Worm (Caenorhabditis elegans) whole organism, young adult: Measurements from ENCODE around the gene cyp-33E2.
A peak's percentile ranks its signal among the peaks of the same experiment; 100 is the strongest.

ENCODE experiments used
- B0035.1 ChIP-seq: sonication (generic microtip); optimal IDR thresholded peaks from 2 replicates; lab custom pipeline; 2016; ENCODE audit warnings: missing genetic modification characterization, mild to moderate bottlenecking, missing compliant biosample characterization, missing genotype, missing genetic modification reagents
- F10E7.11 ChIP-seq: sonication (generic microtip); optimal IDR thresholded peaks from 2 replicates; lab custom pipeline; 2017; ENCODE audit warnings: mild to moderate bottlenecking, missing genetic modification characterization, moderate library complexity, missing compliant biosample characterization
- F23B12.7 ChIP-seq: sonication (generic microtip); optimal IDR thresholded peaks from 2 replicates; lab custom pipeline; 2017; ENCODE audit warnings: missing genetic modification characterization, mild to moderate bottlenecking, missing compliant biosample characterization, antibody characterized with exemption, moderate library complexity; ENCODE audit not compliant: insufficient read depth
- F37B4.10 ChIP-seq: fragments of 200-800 bp; sonication (Bioruptor generic); IDR thresholded peaks from 2 replicates; pipeline ENCODE4 v1.3.6; 2022; ENCODE audit warnings: missing genetic modification characterization, missing compliant biosample characterization
- F39B2.1 ChIP-seq: fragments of 200-800 bp; sonication (Bioruptor generic); IDR thresholded peaks from 2 replicates; pipeline ENCODE4 v1.3.6; 2022; ENCODE audit warnings: missing genetic modification reagents, missing genetic modification characterization, missing compliant biosample characterization
- F49E8.2 ChIP-seq: sonication (generic microtip); optimal IDR thresholded peaks from 3 replicates; lab custom pipeline; 2017; ENCODE audit warnings: missing genetic modification characterization, mild to moderate bottlenecking, missing compliant biosample characterization, antibody characterized with exemption, moderate library complexity; ENCODE audit not compliant: insufficient read depth
- F55B11.4 ChIP-seq: sonication (generic microtip); optimal IDR thresholded peaks from 2 replicates; lab custom pipeline; 2016; ENCODE audit warnings: missing compliant biosample characterization, missing genetic modification characterization, borderline replicate concordance; ENCODE audit not compliant: insufficient read depth
- T26A5.8 ChIP-seq: sonication (generic microtip); optimal IDR thresholded peaks from 2 replicates; lab custom pipeline; 2016; ENCODE audit warnings: missing genetic modification characterization, missing compliant biosample characterization
- Y53F4B.3 ChIP-seq: fragments of 200-800 bp; sonication (Bioruptor generic); IDR thresholded peaks from 2 replicates; pipeline ENCODE4 v1.3.6; 2022; ENCODE audit warnings: missing genetic modification reagents, missing genetic modification characterization, missing compliant biosample characterization
- Y53G8AR.9 ChIP-seq: fragments of 200-800 bp; sonication (Bioruptor generic); conservative IDR thresholded peaks from 2 replicates; pipeline ENCODE4 v1.3.6; 2022; ENCODE audit warnings: missing genetic modification reagents, missing genetic modification characterization, missing compliant biosample characterization
- Y56A3A.18 ChIP-seq: fragments of 200-800 bp; sonication (Bioruptor generic); IDR thresholded peaks from 2 replicates; pipeline ENCODE4 v1.3.6; 2022; ENCODE audit warnings: missing genetic modification reagents, missing genetic modification characterization, missing compliant biosample characterization
- aptf-2 ChIP-seq: fragments of 200-800 bp; sonication (Bioruptor generic); conservative IDR thresholded peaks from 2 replicates; pipeline ENCODE4 v1.3.6; 2022; ENCODE audit warnings: missing genetic modification reagents, missing genetic modification characterization, missing compliant biosample characterization
- aptf-3 ChIP-seq: fragments of 200-800 bp; sonication (Bioruptor generic); IDR thresholded peaks from 2 replicates; pipeline ENCODE4 v1.3.6; 2022; ENCODE audit warnings: missing genetic modification characterization, missing compliant biosample characterization
- athp-1 ChIP-seq: sonication (generic microtip); optimal IDR thresholded peaks from 2 replicates; lab custom pipeline; 2017; ENCODE audit warnings: mild to moderate bottlenecking, missing genetic modification characterization, missing compliant biosample characterization
- attf-3 ChIP-seq: fragments of 200-800 bp; sonication (Bioruptor generic); conservative IDR thresholded peaks from 2 replicates; pipeline ENCODE4 v1.3.6; 2022; ENCODE audit warnings: missing genetic modification reagents, missing genetic modification characterization, missing compliant biosample characterization
- attf-5 ChIP-seq: fragments of 200-800 bp; sonication (Bioruptor generic); optimal IDR thresholded peaks from 2 replicates; lab custom pipeline; 2018; ENCODE audit warnings: mild to moderate bottlenecking, missing genetic modification characterization, missing compliant biosample characterization
- attf-6 ChIP-seq: fragments of 200-800 bp; sonication (Bioruptor generic); IDR thresholded peaks from 2 replicates; pipeline ENCODE4 v1.3.6; 2022; ENCODE audit warnings: missing genetic modification reagents, missing genetic modification characterization, missing compliant biosample characterization
- bed-1 ChIP-seq: fragments of 200-800 bp; sonication (Bioruptor generic); IDR thresholded peaks from 2 replicates; pipeline ENCODE4 v1.3.6; 2022; ENCODE audit warnings: missing genetic modification reagents, missing genetic modification characterization, missing compliant biosample characterization
- cebp-2 ChIP-seq: fragments of 200-800 bp; sonication (Bioruptor generic); IDR thresholded peaks from 2 replicates; pipeline ENCODE4 v1.3.6; 2022; ENCODE audit warnings: missing genetic modification characterization, missing compliant biosample characterization
- ceh-27 ChIP-seq: fragments of 200-800 bp; sonication (Bioruptor generic); optimal IDR thresholded peaks from 2 replicates; lab custom pipeline; 2018; ENCODE audit warnings: mild to moderate bottlenecking, missing genetic modification characterization, moderate library complexity, missing compliant biosample characterization
- ceh-58 ChIP-seq: fragments of 200-800 bp; sonication (Bioruptor generic); IDR thresholded peaks from 2 replicates; pipeline ENCODE4 v1.3.6; 2022; ENCODE audit warnings: missing genetic modification characterization, missing compliant biosample characterization
- ceh-79 ChIP-seq: sonication (generic microtip); optimal IDR thresholded peaks from 2 replicates; lab custom pipeline; 2017; ENCODE audit warnings: mild to moderate bottlenecking, missing genetic modification characterization, missing compliant biosample characterization
- dpff-1 ChIP-seq: sonication (generic microtip); optimal IDR thresholded peaks from 2 replicates; lab custom pipeline; 2017; ENCODE audit warnings: mild to moderate bottlenecking, missing genetic modification characterization, missing compliant biosample characterization
- egl-18 ChIP-seq: fragments of 200-800 bp; sonication (Bioruptor generic); IDR thresholded peaks from 2 replicates; pipeline ENCODE4 v1.3.6; 2022; ENCODE audit warnings: missing genetic modification reagents, missing genetic modification characterization, missing compliant biosample characterization
- egl-44 ChIP-seq: fragments of 200-800 bp; sonication (Bioruptor generic); IDR thresholded peaks from 2 replicates; pipeline ENCODE4 v1.3.6; 2022; ENCODE audit warnings: missing genetic modification reagents, missing genetic modification characterization, missing compliant biosample characterization
- fkh-3 ChIP-seq: sonication (generic microtip); optimal IDR thresholded peaks from 2 replicates; lab custom pipeline; 2016; ENCODE audit warnings: mild to moderate bottlenecking, missing genetic modification characterization, missing compliant biosample characterization
- hlh-12 ChIP-seq: sonication (generic microtip); optimal IDR thresholded peaks from 2 replicates; lab custom pipeline; 2016; ENCODE audit warnings: missing genetic modification characterization, missing compliant biosample characterization
- let-607 ChIP-seq, 2 experiments: fragments of 200-800 bp in 1 of 2; sonication (Bioruptor generic) in 1 of 2; sonication (generic microtip) in 1 of 2; optimal IDR thresholded peaks; 2 replicates each; lab custom pipeline; 2016 to 2018; ENCODE audit warnings: mild to moderate bottlenecking in 2 of 2, missing compliant biosample characterization in 2 of 2, missing genetic modification characterization in 2 of 2, moderate library complexity in 2 of 2, missing genotype in 1 of 2
- lin-26 ChIP-seq: fragments of 200-800 bp; sonication (Bioruptor generic); IDR thresholded peaks from 2 replicates; pipeline ENCODE4 v1.3.6; 2022; ENCODE audit warnings: missing genetic modification reagents, missing genetic modification characterization, missing compliant biosample characterization
- lin-35 ChIP-seq, 3 experiments: fragments of 150-350 bp in 2 of 3; sonication (generic microtip) in 1 of 3; optimal IDR thresholded peaks; 2 replicates each; lab custom pipeline; 2014 to 2018; ENCODE audit warnings: missing biosample characterization in 3 of 3, missing genetic modification characterization in 3 of 3, missing genetic modification reagents in 3 of 3
- lin-40 ChIP-seq: sonication (generic microtip); optimal IDR thresholded peaks from 2 replicates; lab custom pipeline; 2016; ENCODE audit warnings: missing genetic modification characterization, mild to moderate bottlenecking, missing compliant biosample characterization, missing genotype, missing genetic modification reagents
- lir-1 ChIP-seq: fragments of 200-800 bp; sonication (Bioruptor generic); conservative IDR thresholded peaks from 2 replicates; pipeline ENCODE4 v1.3.6; 2022; ENCODE audit warnings: missing genetic modification reagents, missing genetic modification characterization, missing compliant biosample characterization
- madf-8 ChIP-seq: fragments of 200-800 bp; sonication (Bioruptor generic); conservative IDR thresholded peaks from 2 replicates; pipeline ENCODE4 v1.3.6; 2022; ENCODE audit warnings: missing genetic modification reagents, missing genetic modification characterization, missing compliant biosample characterization
- mxl-1 ChIP-seq: sonication (generic microtip); optimal IDR thresholded peaks from 2 replicates; lab custom pipeline; 2016; ENCODE audit warnings: missing genetic modification characterization, missing compliant biosample characterization
- nfya-1 ChIP-seq: sonication (generic microtip); optimal IDR thresholded peaks from 2 replicates; lab custom pipeline; 2017; ENCODE audit warnings: antibody characterized with exemption, missing compliant biosample characterization, missing genetic modification characterization, borderline replicate concordance; ENCODE audit not compliant: insufficient read depth
- nfya-2 ChIP-seq: fragments of 200-800 bp; sonication (Bioruptor generic); IDR thresholded peaks from 2 replicates; pipeline ENCODE4 v1.3.6; 2022; ENCODE audit warnings: missing genetic modification reagents, missing genetic modification characterization, missing compliant biosample characterization
- nhr-27 ChIP-seq: fragments of 200-800 bp; sonication (Bioruptor generic); optimal IDR thresholded peaks from 2 replicates; lab custom pipeline; 2018; ENCODE audit warnings: mild to moderate bottlenecking, missing genetic modification characterization, moderate library complexity, missing compliant biosample characterization
- nhr-90 ChIP-seq: sonication (generic microtip); optimal IDR thresholded peaks from 2 replicates; lab custom pipeline; 2016; ENCODE audit warnings: missing genotype, mild to moderate bottlenecking, missing genetic modification characterization, missing compliant biosample characterization
- pbrm-1 ChIP-seq: fragments of 200-800 bp; sonication (Bioruptor generic); IDR thresholded peaks from 2 replicates; pipeline ENCODE4 v1.3.6; 2022; ENCODE audit warnings: missing genetic modification reagents, missing genetic modification characterization, missing compliant biosample characterization
- pha-4 ChIP-seq: fragments of 150-350 bp; sonication (generic microtip); optimal IDR thresholded peaks from 2 replicates; lab custom pipeline; 2014; ENCODE audit warnings: missing biosample characterization, missing genetic modification reagents, missing genetic modification characterization
- rcor-1 ChIP-seq: fragments of 200-800 bp; sonication (Bioruptor generic); IDR thresholded peaks from 2 replicates; pipeline ENCODE4 v1.3.6; 2022; ENCODE audit warnings: missing genetic modification reagents, missing genetic modification characterization, missing compliant biosample characterization
- rec-8 ChIP-seq, 2 experiments: sonication (generic microtip); optimal IDR thresholded peaks; 2 replicates each; lab custom pipeline; 2016; ENCODE audit warnings: mild to moderate bottlenecking in 2 of 2, missing genetic modification characterization in 2 of 2, missing genetic modification reagents in 2 of 2, missing genotype in 2 of 2, missing biosample characterization in 1 of 2, missing compliant biosample characterization in 1 of 2, moderate library complexity in 1 of 2
- sea-2 ChIP-seq: fragments of 200-800 bp; sonication (Bioruptor generic); IDR thresholded peaks from 2 replicates; pipeline ENCODE4 v1.3.6; 2022; ENCODE audit warnings: missing genetic modification characterization, missing compliant biosample characterization
- snpc-1.1 ChIP-seq: sonication (generic microtip); optimal IDR thresholded peaks from 2 replicates; lab custom pipeline; 2017; ENCODE audit warnings: missing genetic modification characterization, mild to moderate bottlenecking, missing compliant biosample characterization, antibody characterized with exemption, moderate library complexity, missing genotype, missing genetic modification reagents; ENCODE audit not compliant: insufficient read depth
- snpc-4 ChIP-seq, 5 experiments: fragments of 150-350 bp in 1 of 5; sonication (generic microtip) in 4 of 5; optimal IDR thresholded peaks; 2 replicates each; lab custom pipeline; 2014 to 2018; ENCODE audit warnings: missing genetic modification characterization in 5 of 5, missing biosample characterization in 3 of 5, antibody characterized with exemption in 2 of 5, mild to moderate bottlenecking in 2 of 5, missing compliant biosample characterization in 2 of 5, missing genotype in 2 of 5, moderate library complexity in 2 of 5, missing genetic modification reagents in 1 of 5
- sptf-2 ChIP-seq: fragments of 200-800 bp; sonication (Bioruptor generic); optimal IDR thresholded peaks from 2 replicates; lab custom pipeline; 2018; ENCODE audit warnings: mild to moderate bottlenecking, missing genetic modification characterization, missing compliant biosample characterization
- zim-3 ChIP-seq: sonication (generic microtip); optimal IDR thresholded peaks from 2 replicates; lab custom pipeline; 2017; ENCODE audit warnings: mild to moderate bottlenecking, missing genetic modification characterization, moderate library complexity, missing compliant biosample characterization
- ztf-26 ChIP-seq: sonication (generic microtip); optimal IDR thresholded peaks from 2 replicates; lab custom pipeline; 2017; ENCODE audit warnings: missing genetic modification characterization, missing compliant biosample characterization

Gene cyp-33E2

ce11 chrIV:8587057-8587456 lies 25.1 kb upstream of the cyp-33E2 start (continued):
- no peak for TF ChIP-seq egl-18 (GFP tag; lab: Robert Waterston, UW)
- TF ChIP-seq ceh-79 (tag; lab: Kevin White, UChicago), result no peak
- no peak for TF ChIP-seq zim-3 (tag; lab: Kevin White, UChicago)
- TF ChIP-seq nhr-90, result no peak
- no peak for TF ChIP-seq pbrm-1
- TF ChIP-seq lin-26 (GFP tag; lab: Robert Waterston, UW), result no peak
- TF ChIP-seq aptf-3 (GFP tag; lab: Robert Waterston, UW), result no peak
- no peak for TF ChIP-seq ceh-58 (GFP tag; lab: Robert Waterston, UW)
- TF ChIP-seq madf-8 (GFP tag; lab: Robert Waterston, UW), result no peak
- no peak for TF ChIP-seq T26A5.8
- no peak for TF ChIP-seq egl-44 (GFP tag; lab: Robert Waterston, UW)
- no peak for TF ChIP-seq F55B11.4 (tag; lab: Kevin White, UChicago)
- TF ChIP-seq ztf-26, result no peak
- no peak for TF ChIP-seq nfya-1 (tag; lab: Kevin White, UChicago)
- peak; percentile 8 for TF ChIP-seq attf-5 (GFP tag; lab: Kevin White, UChicago)
- peak; percentile 28 for TF ChIP-seq lin-40 (tag; lab: Kevin White, UChicago)
- TF ChIP-seq lin-35 (GFP tag; optimal IDR thresholded peaks at IDR 0.05; lab: Kevin White, UChicago), result peak in 1 of 3 experiments; percentile 21
- TF ChIP-seq F37B4.10 (GFP tag; lab: Robert Waterston, UW), result no peak
- TF ChIP-seq nfya-2 (GFP tag; lab: Robert Waterston, UW), result no peak
- no peak for TF ChIP-seq rec-8 (tag; optimal IDR thresholded peaks at IDR 0.05; lab: Kevin White, UChicago)
- peak; percentile 1 for TF ChIP-seq ceh-27
- no peak for TF ChIP-seq attf-6 (GFP tag; lab: Robert Waterston, UW)
- no peak for TF ChIP-seq sptf-2 (GFP tag; lab: Kevin White, UChicago)
- no peak for TF ChIP-seq Y56A3A.18
- TF ChIP-seq mxl-1, result no peak
- no peak for TF ChIP-seq cebp-2
- no peak for TF ChIP-seq snpc-4 (GFP tag; optimal IDR thresholded peaks at IDR 0.05; lab: Kevin White, UChicago)
- TF ChIP-seq snpc-4 (tag; optimal IDR thresholded peaks at IDR 0.05; lab: Kevin White, UChicago), result no peak
- TF ChIP-seq nhr-27 (tag; lab: Kevin White, UChicago), result no peak
- no peak for TF ChIP-seq fkh-3
- no peak for TF ChIP-seq lir-1 (GFP tag; lab: Robert Waterston, UW)
- no peak for TF ChIP-seq F49E8.2 (tag; lab: Kevin White, UChicago)
- TF ChIP-seq attf-3 (GFP tag; lab: Robert Waterston, UW), result no peak
- no peak for TF ChIP-seq B0035.1 (tag; lab: Kevin White, UChicago)
- TF ChIP-seq pha-4 (tag; lab: Kevin White, UChicago), result no peak
- TF ChIP-seq snpc-1.1, result no peak
- no peak for TF ChIP-seq F10E7.11 (tag; lab: Kevin White, UChicago)
- TF ChIP-seq F23B12.7 (tag; lab: Kevin White, UChicago), result no peak
- no peak for TF ChIP-seq aptf-2 (GFP tag; lab: Robert Waterston, UW)
- no peak for TF ChIP-seq rcor-1 (GFP tag; lab: Robert Waterston, UW)
- TF ChIP-seq let-607 (tag; optimal IDR thresholded peaks at IDR 0.05; lab: Kevin White, UChicago), result peak; percentile 3 to 8
- no peak for TF ChIP-seq F39B2.1 (GFP tag; lab: Robert Waterston, UW)
- TF ChIP-seq hlh-12, result no peak
- TF ChIP-seq Y53F4B.3 (GFP tag; lab: Robert Waterston, UW), result no peak
- no peak for TF ChIP-seq athp-1 (tag; lab: Kevin White, UChicago)
- TF ChIP-seq dpff-1, result no peak
- 0 out of 2 replicates have a peak, but pooled peaks have one; percentile 10 for TF ChIP-seq Y53G8AR.9 (GFP tag; lab: Robert Waterston, UW)
- TF ChIP-seq bed-1 (GFP tag; lab: Robert Waterston, UW), result no peak
- no peak for TF ChIP-seq sea-2 (GFP tag; lab: Robert Waterston, UW)
